Worm (Caenorhabditis elegans) whole organism, early embryonic: ENCODE results near the gene Y50D7A.13.
A peak's percentile ranks its signal among the peaks of the same experiment; 100 is the strongest.

Experiments
- B0310.2 ChIP-seq: sonication (generic microtip); optimal IDR thresholded peaks from 2 replicates; lab custom pipeline; 2016; ENCODE audit warnings: mild to moderate bottlenecking, missing genetic modification characterization, missing compliant biosample characterization
- F13C5.2 ChIP-seq: sonication (generic microtip); optimal IDR thresholded peaks from 2 replicates; lab custom pipeline; 2017; ENCODE audit warnings: mild to moderate bottlenecking, missing genetic modification characterization, inconsistent platforms, missing compliant biosample characterization
- aly-1 ChIP-seq: sonication (generic microtip); optimal IDR thresholded peaks from 2 replicates; lab custom pipeline; 2016; ENCODE audit warnings: missing genetic modification characterization, missing compliant biosample characterization
- ama-1 ChIP-seq: fragments of 150-350 bp; optimal IDR thresholded peaks from 2 replicates; lab custom pipeline; 2014
- ceh-13 ChIP-seq: fragments of 200-800 bp; sonication (Bioruptor generic); optimal IDR thresholded peaks from 2 replicates; lab custom pipeline; 2018; ENCODE audit warnings: mild to moderate bottlenecking, missing genetic modification characterization, missing compliant biosample characterization
- ceh-36 ChIP-seq: sonication (generic microtip); optimal IDR thresholded peaks from 2 replicates; lab custom pipeline; 2016; ENCODE audit warnings: missing genetic modification characterization, inconsistent platforms, missing compliant biosample characterization
- ets-7 ChIP-seq: sonication (generic microtip); optimal IDR thresholded peaks from 2 replicates; lab custom pipeline; 2016; ENCODE audit warnings: missing genotype, missing genetic modification characterization, missing compliant biosample characterization
- flt-1 ChIP-seq: fragments of 200-800 bp; sonication (Bioruptor generic); IDR thresholded peaks from 2 replicates; pipeline ENCODE4 v1.3.6; 2022; ENCODE audit warnings: missing genetic modification characterization, missing compliant biosample characterization
- hmbx-1 ChIP-seq: sonication (generic microtip); optimal IDR thresholded peaks from 2 replicates; lab custom pipeline; 2016; ENCODE audit warnings: mild to moderate bottlenecking, missing genetic modification characterization, missing compliant biosample characterization
- hmg-4 ChIP-seq: fragments of 200-800 bp; sonication (Bioruptor generic); optimal IDR thresholded peaks from 2 replicates; lab custom pipeline; 2018; ENCODE audit warnings: mild to moderate bottlenecking, missing genetic modification characterization, missing compliant biosample characterization
- hnd-1 ChIP-seq: sonication (generic microtip); optimal IDR thresholded peaks from 2 replicates; lab custom pipeline; 2016; ENCODE audit warnings: missing genetic modification characterization, missing compliant biosample characterization
- pes-1 ChIP-seq: fragments of 200-800 bp; sonication (Bioruptor generic); IDR thresholded peaks from 2 replicates; pipeline ENCODE4 v1.3.6; 2022; ENCODE audit warnings: missing genetic modification reagents, missing genetic modification characterization, missing compliant biosample characterization
- scrt-1 ChIP-seq: fragments of 200-800 bp; sonication (Bioruptor generic); IDR thresholded peaks from 2 replicates; pipeline ENCODE4 v1.3.6; 2022; ENCODE audit warnings: missing genetic modification characterization, missing compliant biosample characterization
- sea-1 ChIP-seq: fragments of 200-800 bp; sonication (Bioruptor generic); conservative IDR thresholded peaks from 2 replicates; pipeline ENCODE4 v1.3.6; 2022; ENCODE audit warnings: missing genetic modification characterization, missing compliant biosample characterization
- tbx-11 ChIP-seq: fragments of 200-800 bp; sonication (Bioruptor generic); IDR thresholded peaks from 2 replicates; pipeline ENCODE4 v1.3.6; 2022; ENCODE audit warnings: missing genetic modification characterization, missing compliant biosample characterization
- tbx-37 ChIP-seq: fragments of 200-800 bp; sonication (Bioruptor generic); conservative IDR thresholded peaks from 2 replicates; pipeline ENCODE4 v1.3.6; 2022; ENCODE audit warnings: missing genetic modification reagents, missing genetic modification characterization, missing compliant biosample characterization
- tra-4 ChIP-seq: sonication (generic microtip); optimal IDR thresholded peaks from 2 replicates; lab custom pipeline; 2017; ENCODE audit warnings: missing genetic modification characterization, missing compliant biosample characterization

Y50D7A.13 gene

DNA sequence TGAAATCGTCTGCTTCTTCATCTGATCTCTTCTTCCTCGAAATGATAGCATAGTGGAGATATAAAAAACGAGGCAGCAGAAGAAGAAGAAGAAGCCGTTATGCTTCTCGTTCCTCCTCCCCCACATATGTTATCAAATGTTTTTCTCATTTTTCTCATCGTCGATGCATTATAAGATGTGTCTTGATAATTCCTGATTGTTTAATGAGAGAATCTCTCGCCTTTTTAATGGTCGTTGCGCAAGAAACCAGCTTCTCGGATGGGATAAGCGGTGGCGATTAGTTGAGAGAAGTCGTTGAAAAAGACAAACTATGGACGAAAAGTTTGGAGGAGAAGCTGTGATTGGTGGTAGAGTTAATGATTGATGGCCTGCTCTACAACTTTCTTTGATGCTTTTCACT lies at the start of gene Y50D7A.13:
Gene Y50D7A.13 (minus strand): TSS at position 101 of the 400 bp plus-strand sequence.
- TF ChIP-seq aly-1 (tag; lab: Kevin White, UChicago) = no peak
- TF ChIP-seq hmbx-1 = no peak
- TF ChIP-seq F13C5.2 (tag; lab: Kevin White, UChicago) = no peak
- no peak for TF ChIP-seq hnd-1 (tag; lab: Kevin White, UChicago)
- no peak for TF ChIP-seq sea-1 (GFP tag; lab: Robert Waterston, UW)
- TF ChIP-seq tra-4 (tag; lab: Kevin White, UChicago) = no peak
- no peak for TF ChIP-seq pes-1 (GFP tag; lab: Robert Waterston, UW)
- no peak for TF ChIP-seq hmg-4 (GFP tag; lab: Kevin White, UChicago)
- TF ChIP-seq B0310.2 = no peak
- no peak for TF ChIP-seq flt-1

- peak; percentile 27 for TF ChIP-seq B0310.2
- TF ChIP-seq ceh-13 (GFP tag; lab: Kevin White, UChicago) = no peak
- no peak for TF ChIP-seq scrt-1
- TF ChIP-seq hnd-1 (tag; lab: Kevin White, UChicago) = peak; percentile 2
- peak; percentile 54 for TF ChIP-seq ama-1
- peak; percentile 19 for TF ChIP-seq F13C5.2 (tag; lab: Kevin White, UChicago)
These were observed 49.2 kb upstream of the Y50D7A.13 start for ce11 chrIII:343346-344220.

- TF ChIP-seq hnd-1 (tag; lab: Kevin White, UChicago) (no peak), aly-1 (tag; lab: Kevin White, UChicago) (no peak), sea-1 (GFP tag; lab: Robert Waterston, UW) (no peak), F13C5.2 (tag; lab: Kevin White, UChicago) (no peak)
These were observed 48.6 kb upstream of the Y50D7A.13 start, which contains the start of gene Y50D7A.8 for ce11 chrIII:343141-343345. Gene Y50D7A.8, minus strand, starts transcription at chrIII:343241.

DNA sequence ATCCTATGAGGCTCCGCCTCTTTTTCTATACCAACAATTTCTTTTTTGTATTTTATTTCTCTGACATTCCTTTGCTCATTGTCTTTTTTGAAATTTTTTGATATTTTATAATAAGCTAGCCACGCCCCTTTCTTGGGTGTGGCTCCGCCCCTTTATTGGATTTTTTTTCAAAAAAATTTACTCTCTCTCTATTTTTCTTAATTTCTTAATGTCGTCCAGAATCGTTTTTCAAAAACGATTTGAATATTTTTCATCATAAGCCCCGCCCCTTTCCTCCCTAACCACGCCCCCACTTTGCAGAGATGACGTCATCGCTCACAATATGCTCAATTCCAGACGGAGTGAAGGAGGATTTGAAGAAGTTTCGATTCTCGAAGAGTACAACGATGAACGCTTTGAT lies 20.7 kb upstream of the Y50D7A.13 start, which contains the start of gene Y50D7A.10:
Gene Y50D7A.10 (plus strand): TSS at position 301 of the 400 bp plus-strand sequence.
- TF ChIP-seq sea-1 (GFP tag; lab: Robert Waterston, UW) (no peak), hmbx-1 (no peak), ceh-13 (GFP tag; lab: Kevin White, UChicago) (no peak), scrt-1 (no peak), hnd-1 (tag; lab: Kevin White, UChicago) (no peak), tra-4 (tag; lab: Kevin White, UChicago) (no peak), tbx-11 (no peak), F13C5.2 (tag; lab: Kevin White, UChicago) (no peak), flt-1 (no peak), hmg-4 (GFP tag; lab: Kevin White, UChicago) (no peak), ceh-36 (tag; lab: Kevin White, UChicago) (no peak), B0310.2 (no peak), ama-1 (no peak), tbx-37 (GFP tag; lab: Robert Waterston, UW) (no peak), aly-1 (tag; lab: Kevin White, UChicago) (no peak), pes-1 (GFP tag; lab: Robert Waterston, UW) (no peak), ets-7 (no peak)

DNA sequence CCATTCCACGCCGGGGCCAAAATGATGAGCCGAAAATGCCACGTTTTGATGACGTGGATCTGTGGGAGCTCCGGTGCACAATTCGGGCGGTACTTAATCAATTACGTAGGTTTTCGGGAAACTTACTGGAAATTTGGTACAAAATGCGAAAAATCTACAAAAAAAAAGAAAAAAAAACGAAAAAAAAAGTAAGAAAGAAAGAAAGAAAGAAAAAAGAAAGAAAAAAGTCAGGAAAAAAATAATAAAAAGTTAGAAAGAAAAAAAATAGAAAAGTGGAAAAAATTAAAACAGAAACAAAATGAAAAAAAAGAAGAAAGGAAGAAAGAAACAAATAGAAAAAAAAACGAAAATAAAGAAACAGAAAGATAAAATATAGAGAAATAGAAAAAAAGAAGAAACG lies 18.4 kb upstream of the Y50D7A.13 start:
- TF ChIP-seq sea-1 (GFP tag; lab: Robert Waterston, UW) (no peak), scrt-1 (no peak), F13C5.2 (tag; lab: Kevin White, UChicago) (no peak), pes-1 (GFP tag; lab: Robert Waterston, UW) (no peak), hnd-1 (tag; lab: Kevin White, UChicago) (no peak), aly-1 (tag; lab: Kevin White, UChicago) (no peak), tra-4 (tag; lab: Kevin White, UChicago) (no peak), tbx-11 (no peak), ets-7 (no peak), ama-1 (no peak), B0310.2 (no peak), ceh-36 (tag; lab: Kevin White, UChicago) (no peak), ceh-13 (GFP tag; lab: Kevin White, UChicago) (no peak), hmbx-1 (no peak)

- TF ChIP-seq hnd-1 (tag; lab: Kevin White, UChicago) = no peak
- no peak for TF ChIP-seq B0310.2
- TF ChIP-seq sea-1 (GFP tag; lab: Robert Waterston, UW) = 0 out of 2 replicates have a peak, but pooled peaks have one; percentile 53
These were observed 16.7 kb upstream of the Y50D7A.13 start for ce11 chrIII:311174-311573.

DNA sequence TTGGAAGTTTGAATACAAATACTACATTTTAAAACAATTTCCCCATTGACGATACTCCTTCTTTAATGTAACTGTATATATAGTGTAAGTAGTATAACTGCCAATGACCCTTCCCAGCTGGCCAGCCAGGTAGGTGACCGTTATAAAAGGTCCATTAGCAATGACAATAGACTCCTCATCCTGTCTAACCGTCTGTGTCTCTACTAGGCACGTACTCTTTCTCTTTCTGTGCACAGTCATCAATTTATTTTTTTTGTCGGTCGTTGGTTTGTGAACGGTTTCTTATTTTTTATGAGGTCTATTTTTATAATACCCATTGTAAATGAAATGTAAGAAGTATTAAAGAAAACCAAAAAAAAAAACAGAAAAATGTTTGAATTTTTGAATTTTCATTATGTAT lies 10.1 kb upstream of the Y50D7A.13 start:
- no peak for TF ChIP-seq F13C5.2 (tag; lab: Kevin White, UChicago)
- no peak for TF ChIP-seq hmg-4 (GFP tag; lab: Kevin White, UChicago)
- no peak for TF ChIP-seq pes-1 (GFP tag; lab: Robert Waterston, UW)
- TF ChIP-seq aly-1 (tag; lab: Kevin White, UChicago) = no peak
- no peak for TF ChIP-seq tbx-11
- TF ChIP-seq flt-1 = no peak
- TF ChIP-seq ama-1 = no peak

ce11 chrIII:299220-299619 lies 4.8 kb upstream of the Y50D7A.13 start:
- no peak for TF ChIP-seq B0310.2

- TF ChIP-seq ceh-13 (GFP tag; lab: Kevin White, UChicago) = no peak
- no peak for TF ChIP-seq tbx-37 (GFP tag; lab: Robert Waterston, UW)
- no peak for TF ChIP-seq ama-1
- no peak for TF ChIP-seq hmg-4 (GFP tag; lab: Kevin White, UChicago)
- TF ChIP-seq ceh-36 (tag; lab: Kevin White, UChicago) = no peak
- TF ChIP-seq pes-1 (GFP tag; lab: Robert Waterston, UW) = no peak
- TF ChIP-seq aly-1 (tag; lab: Kevin White, UChicago) = no peak
- no peak for TF ChIP-seq tra-4 (tag; lab: Kevin White, UChicago)
- TF ChIP-seq hmbx-1 = no peak
- no peak for TF ChIP-seq ets-7
- no peak for TF ChIP-seq hnd-1 (tag; lab: Kevin White, UChicago)
- no peak for TF ChIP-seq sea-1 (GFP tag; lab: Robert Waterston, UW)
- no peak for TF ChIP-seq scrt-1
These were observed 4.0 kb upstream of the Y50D7A.13 start, which contains the start of gene ads-1 for ce11 chrIII:298456-298855. Gene ads-1, minus strand, starts transcription at chrIII:298556.
